Fruit fly (Drosophila melanogaster): Measurements from ENCODE around the gene Naa60.

Naa60 gene

DNA sequence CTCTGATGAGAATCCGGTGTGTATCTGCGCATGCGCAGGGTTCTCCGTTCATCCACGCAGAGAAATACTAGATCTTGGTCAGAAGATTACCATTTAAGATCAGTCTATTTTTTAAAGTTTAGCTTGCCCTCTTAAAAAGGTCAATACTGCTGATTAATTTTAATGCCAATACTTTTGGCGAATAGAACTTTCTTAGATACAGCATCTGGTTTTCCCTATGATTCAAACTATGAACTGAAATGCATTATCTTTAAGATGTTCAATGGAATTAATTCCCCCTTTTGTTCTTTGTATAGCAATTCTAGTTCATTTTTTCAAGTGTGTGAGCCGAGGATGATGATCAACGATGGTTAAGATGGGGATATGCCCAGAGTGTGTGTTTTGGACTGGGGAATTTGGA, 15.6 kb downstream of the Naa60 start (continued):
- peak; percentile 54 for TF ChIP-seq Smox (GFP tag; optimal IDR thresholded peaks at IDR 0.05)
- peak; percentile 85 for TF ChIP-seq CG6808 (GFP tag; optimal IDR thresholded peaks at IDR 0.05)
- no peak for TF ChIP-seq Hr38 (GFP tag; optimal IDR thresholded peaks at IDR 0.05)
- TF ChIP-seq lz (GFP tag; optimal IDR thresholded peaks at IDR 0.05) = peak; percentile 66
- TF ChIP-seq achi (GFP tag; optimal IDR thresholded peaks at IDR 0.05) = peak; percentile 44
- TF ChIP-seq CG15336 (GFP tag; IDR thresholded peaks at IDR 0.05) = peak; percentile 9; the same call in 1 of the 2 replicates
- peak; percentile 15 for TF ChIP-seq OdsH (GFP tag; optimal IDR thresholded peaks at IDR 0.05)
- TF ChIP-seq topi (GFP tag; optimal IDR thresholded peaks at IDR 0.05) = peak; percentile 73
- peak; percentile 57 for TF ChIP-seq CG8119 (GFP tag; IDR thresholded peaks at IDR 0.05)
- TF ChIP-seq Blimp-1 (GFP tag; optimal IDR thresholded peaks at IDR 0.05) = peak; percentile 55
- TF ChIP-seq CG6854 (GFP tag; optimal IDR thresholded peaks at IDR 0.05) = no peak
- TF ChIP-seq CG6276 (GFP tag; optimal IDR thresholded peaks at IDR 0.05) = no peak
- TF ChIP-seq eg (GFP tag; IDR thresholded peaks at IDR 0.05) = peak; percentile 42; the same call in 2 of the 3 replicates
- no peak for TF ChIP-seq Hr4 (GFP tag; optimal IDR thresholded peaks at IDR 0.05)
- TF ChIP-seq Eip75B (GFP tag; optimal IDR thresholded peaks at IDR 0.05) = peak; percentile 54
- TF ChIP-seq fd85E (GFP tag; optimal IDR thresholded peaks at IDR 0.05) = no peak
- peak; percentile 37 for TF ChIP-seq vri (GFP tag; optimal IDR thresholded peaks at IDR 0.05)
- peak; percentile 40 for TF ChIP-seq CG31627 (GFP tag; optimal IDR thresholded peaks at IDR 0.05)
- TF ChIP-seq CG9139 (GFP tag; optimal IDR thresholded peaks at IDR 0.05) = peak; percentile 22
- TF ChIP-seq CG3919 (GFP tag; optimal IDR thresholded peaks at IDR 0.05) = peak; percentile 73

DNA sequence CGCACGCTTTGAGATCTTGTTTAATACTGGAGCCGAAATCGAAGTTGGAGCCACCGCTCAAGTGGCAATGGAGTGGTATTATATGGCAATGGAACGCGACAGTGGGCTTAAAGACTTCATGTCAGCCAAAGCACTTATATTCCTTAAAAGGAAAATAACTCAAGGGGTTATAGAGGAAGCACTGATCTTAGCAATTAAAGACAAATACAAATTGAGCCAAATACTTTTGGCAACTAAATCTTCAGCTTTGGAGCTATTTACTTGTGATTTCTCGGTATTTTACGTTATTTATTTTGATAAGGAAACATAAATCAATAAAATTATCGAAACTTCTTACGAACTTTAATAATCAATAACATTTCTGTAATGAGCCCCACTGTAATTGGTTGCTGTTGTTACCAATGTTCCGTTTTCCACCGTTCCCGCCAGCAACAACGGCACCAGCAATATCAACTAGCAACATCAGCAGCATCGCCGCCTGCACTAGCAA, 17.4 kb downstream of the Naa60 start:
- TF ChIP-seq Sox102F (GFP tag; optimal IDR thresholded peaks at IDR 0.05) (peak; percentile 88), fkh (GFP tag; optimal IDR thresholded peaks at IDR 0.05) (no peak), fd85E (GFP tag; optimal IDR thresholded peaks at IDR 0.05) (peak; percentile 87), CG32006 (GFP tag; optimal IDR thresholded peaks at IDR 0.05) (peak; percentile 96), svp (GFP tag) (peak; percentile 93), dsx (GFP tag; optimal IDR thresholded peaks at IDR 0.05; ENCODE audit: poor library complexity, severe bottlenecking) (peak; percentile 78), CG8632 (GFP tag; optimal IDR thresholded peaks at IDR 0.05) (peak; percentile 84), CG16779 (tag; optimal IDR thresholded peaks at IDR 0.05) (peak; percentile 89), CG6276 (GFP tag; optimal IDR thresholded peaks at IDR 0.05) (peak; percentile 96), esn (GFP tag; optimal IDR thresholded peaks at IDR 0.05) (peak; percentile 94), pdm3 (GFP tag; optimal IDR thresholded peaks at IDR 0.05) (peak; percentile 89), dac (GFP tag; optimal IDR thresholded peaks at IDR 0.05) (peak; percentile 96), Ets21C (GFP tag; optimal IDR thresholded peaks at IDR 0.05) (peak; percentile 85), CG7368 (GFP tag; optimal IDR thresholded peaks at IDR 0.05) (peak; percentile 95), CG11902 (GFP tag; optimal IDR thresholded peaks at IDR 0.05) (peak; percentile 90), CG34406 (GFP tag; optimal IDR thresholded peaks at IDR 0.05) (peak; percentile 87), CG10631 (GFP tag; optimal IDR thresholded peaks at IDR 0.05) (peak; percentile 93), CG11762 (GFP tag; optimal IDR thresholded peaks at IDR 0.05; ENCODE audit: insufficient read depth) (peak; percentile 96), lz (GFP tag; optimal IDR thresholded peaks at IDR 0.05) (peak; percentile 93), CG6854 (GFP tag; optimal IDR thresholded peaks at IDR 0.05) (peak; percentile 87), eg (GFP tag; IDR thresholded peaks at IDR 0.05) (peak; percentile 95), achi (GFP tag; optimal IDR thresholded peaks at IDR 0.05) (peak; percentile 88), topi (GFP tag; optimal IDR thresholded peaks at IDR 0.05) (peak; percentile 94), CG9139 (GFP tag; optimal IDR thresholded peaks at IDR 0.05) (peak; percentile 86), fd59A (GFP tag; optimal IDR thresholded peaks at IDR 0.05) (peak; percentile 87), Sox15 (GFP tag; optimal IDR thresholded peaks at IDR 0.05) (peak; percentile 66), Eip78C (GFP tag) (peak; percentile 97), CG1621 (tag; optimal IDR thresholded peaks at IDR 0.05) (peak; percentile 84), OdsH (GFP tag; optimal IDR thresholded peaks at IDR 0.05) (peak; percentile 89), CG3032 (tag; optimal IDR thresholded peaks at IDR 0.05) (peak; percentile 98), cyc (GFP tag; optimal IDR thresholded peaks at IDR 0.05) (peak; percentile 95), Ets96B (tag; optimal IDR thresholded peaks at IDR 0.05) (peak; percentile 97), CG15336 (GFP tag; IDR thresholded peaks at IDR 0.05) (peak; percentile 94), Hr38 (GFP tag; optimal IDR thresholded peaks at IDR 0.05) (no peak), vri (GFP tag; optimal IDR thresholded peaks at IDR 0.05) (no peak), Eip75B (GFP tag; optimal IDR thresholded peaks at IDR 0.05) (peak; percentile 93), Sox14 (GFP tag; optimal IDR thresholded peaks at IDR 0.05) (peak; percentile 88), CG6163 (GFP tag; IDR thresholded peaks at IDR 0.05) (peak; percentile 94), CG31627 (GFP tag; optimal IDR thresholded peaks at IDR 0.05) (peak; percentile 81), Met (GFP tag; optimal IDR thresholded peaks at IDR 0.05) (peak; percentile 89), CG11294 (GFP tag; IDR thresholded peaks at IDR 0.05) (peak; percentile 90)

All from whole organism, prepupa.